Worm (Caenorhabditis elegans) whole organism, mixed stage, embryonic: ENCODE data around the gene K11H3.5.

Source experiments
- hlh-1 ChIP-seq: fragments of 150-350 bp; optimal IDR thresholded peaks from 2 replicates; lab custom pipeline; 2014; ENCODE audit warnings: missing biosample characterization, missing genetic modification reagents, missing genetic modification characterization
- lin-13 ChIP-seq: fragments of 150-350 bp; optimal IDR thresholded peaks from 2 replicates; lab custom pipeline; 2014; ENCODE audit warnings: missing biosample characterization, missing genetic modification characterization
- mep-1 ChIP-seq: fragments of 150-350 bp; optimal IDR thresholded peaks from 2 replicates; lab custom pipeline; 2017; ENCODE audit warnings: missing biosample characterization, missing genetic modification reagents, missing genetic modification characterization, inconsistent platforms
- nhr-76 ChIP-seq: sonication (generic microtip); optimal IDR thresholded peaks from 2 replicates; lab custom pipeline; 2017; ENCODE audit warnings: missing biosample characterization, missing genetic modification characterization
- unc-39 ChIP-seq: fragments of 150-350 bp; optimal IDR thresholded peaks from 2 replicates; lab custom pipeline; 2014; ENCODE audit warnings: missing biosample characterization, missing genetic modification characterization
- unc-62 ChIP-seq: fragments of 150-350 bp; optimal IDR thresholded peaks from 2 replicates; lab custom pipeline; 2014; ENCODE audit warnings: missing biosample characterization, missing genetic modification reagents, missing genetic modification characterization

- TF ChIP-seq unc-62 (GFP tag; lab: Kevin White, UChicago) (no peak), unc-39 (tag; lab: Kevin White, UChicago) (no peak), lin-13 (tag; lab: Kevin White, UChicago) (no peak), hlh-1 (tag; lab: Kevin White, UChicago) (no peak), nhr-76 (tag; lab: Kevin White, UChicago) (no peak), mep-1 (tag; lab: Kevin White, UChicago) (peak; percentile 14)
These were observed 4.5 kb downstream of the K11H3.5 start, which contains the start of gene mrpl-36 for ce11 chrIII:9848083-9848482.
